Fruit fly (Drosophila melanogaster) whole organism, prepupa: ENCODE data around the gene CG1575.

Experiments used
- Blimp-1 ChIP-seq: fragments of 200-800 bp; sonication (Bioruptor generic); optimal IDR thresholded peaks from 3 replicates; lab custom pipeline; 2017; ENCODE audit warnings: missing biosample characterization, missing genetic modification characterization, mild to moderate bottlenecking, moderate library complexity, missing genetic modification reagents
- CG10631 ChIP-seq: fragments of 200-800 bp; sonication (Bioruptor generic); optimal IDR thresholded peaks from 2 replicates; lab custom pipeline; 2016; ENCODE audit warnings: missing biosample characterization, missing genetic modification characterization
- CG10669 ChIP-seq: fragments of 200-800 bp; sonication (Bioruptor generic); optimal IDR thresholded peaks from 3 replicates; lab custom pipeline; 2018; ENCODE audit warnings: missing biosample characterization, mild to moderate bottlenecking, missing genetic modification characterization, moderate library complexity
- CG11294 ChIP-seq: fragments of 200-800 bp; sonication (Bioruptor generic); IDR thresholded peaks from 2 replicates; pipeline ENCODE4 v1.3.6; 2022; ENCODE audit warnings: missing biosample characterization, missing genetic modification characterization
- CG11762 ChIP-seq: fragments of 200-800 bp; sonication (Bioruptor generic); optimal IDR thresholded peaks from 3 replicates; lab custom pipeline; 2016; ENCODE audit warnings: missing biosample characterization, missing genetic modification characterization; ENCODE audit not compliant: insufficient read depth
- CG15336 ChIP-seq: fragments of 200-800 bp; sonication (Bioruptor generic); IDR thresholded peaks from 2 replicates; pipeline ENCODE4 v1.3.6; 2022; ENCODE audit warnings: missing biosample characterization, missing genetic modification characterization
- CG16779 ChIP-seq: fragments of 200-800 bp; sonication (Bioruptor generic); optimal IDR thresholded peaks from 3 replicates; lab custom pipeline; 2017; ENCODE audit warnings: missing biosample characterization, mild to moderate bottlenecking, missing genetic modification characterization
- CG3032 ChIP-seq: fragments of 200-800 bp; optimal IDR thresholded peaks from 2 replicates; lab custom pipeline; 2019; ENCODE audit warnings: missing biosample characterization, mild to moderate bottlenecking, missing genetic modification characterization, moderate library complexity
- CG31627 ChIP-seq: fragments of 200-800 bp; sonication (Bioruptor generic); optimal IDR thresholded peaks from 3 replicates; lab custom pipeline; 2016; ENCODE audit warnings: missing biosample characterization, missing genetic modification characterization
- CG32006 ChIP-seq: fragments of 200-800 bp; sonication (Bioruptor generic); optimal IDR thresholded peaks from 3 replicates; lab custom pipeline; 2017; ENCODE audit warnings: missing biosample characterization, mild to moderate bottlenecking, missing genetic modification characterization
- CG34406 ChIP-seq: fragments of 200-800 bp; sonication (Bioruptor generic); optimal IDR thresholded peaks from 3 replicates; lab custom pipeline; 2016; ENCODE audit warnings: missing biosample characterization, missing genetic modification characterization
- CG3919 ChIP-seq: fragments of 200-800 bp; sonication (Bioruptor generic); optimal IDR thresholded peaks from 3 replicates; lab custom pipeline; 2016; ENCODE audit warnings: missing biosample characterization, missing genetic modification characterization
- CG4318 ChIP-seq: fragments of 200-800 bp; sonication (Bioruptor generic); optimal IDR thresholded peaks from 3 replicates; lab custom pipeline; 2017; ENCODE audit warnings: missing biosample characterization, mild to moderate bottlenecking, missing genetic modification characterization
- CG6163 ChIP-seq: fragments of 200-800 bp; sonication (Bioruptor generic); IDR thresholded peaks from 3 replicates; pipeline ENCODE4 v1.3.6; 2022; ENCODE audit warnings: missing biosample characterization, missing genetic modification characterization
- CG6276 ChIP-seq: fragments of 200-800 bp; sonication (Bioruptor generic); optimal IDR thresholded peaks from 2 replicates; lab custom pipeline; 2017; ENCODE audit warnings: missing biosample characterization, mild to moderate bottlenecking, missing genetic modification characterization
- CG6792 ChIP-seq: fragments of 200-800 bp; sonication (Bioruptor generic); optimal IDR thresholded peaks from 3 replicates; lab custom pipeline; 2016; ENCODE audit warnings: missing biosample characterization, missing genetic modification characterization
- CG6854 ChIP-seq: fragments of 200-800 bp; sonication (Bioruptor generic); optimal IDR thresholded peaks from 2 replicates; lab custom pipeline; 2017; ENCODE audit warnings: missing biosample characterization, mild to moderate bottlenecking, missing genetic modification characterization
- CG7368 ChIP-seq: fragments of 200-800 bp; sonication (Bioruptor generic); optimal IDR thresholded peaks from 3 replicates; lab custom pipeline; 2016; ENCODE audit warnings: missing biosample characterization, missing genetic modification characterization
- CG8119 ChIP-seq: fragments of 200-800 bp; sonication (Bioruptor generic); IDR thresholded peaks from 3 replicates; pipeline ENCODE4 v1.3.6; 2022; ENCODE audit warnings: missing biosample characterization, missing genetic modification characterization
- CG8319 ChIP-seq: fragments of 200-800 bp; sonication (Bioruptor generic); optimal IDR thresholded peaks from 3 replicates; lab custom pipeline; 2016; ENCODE audit warnings: missing biosample characterization, missing genetic modification characterization
- CG8632 ChIP-seq: fragments of 200-800 bp; sonication (Bioruptor generic); optimal IDR thresholded peaks from 3 replicates; lab custom pipeline; 2016; ENCODE audit warnings: missing biosample characterization, missing genetic modification characterization
- CG9139 ChIP-seq: fragments of 200-800 bp; sonication (Bioruptor generic); optimal IDR thresholded peaks from 3 replicates; lab custom pipeline; 2017; ENCODE audit warnings: missing biosample characterization, mild to moderate bottlenecking, missing genetic modification characterization
- Eip75B ChIP-seq: fragments of 200-800 bp; sonication (Bioruptor generic); optimal IDR thresholded peaks from 3 replicates; lab custom pipeline; 2016; ENCODE audit warnings: missing biosample characterization, missing genetic modification characterization
- Eip78C ChIP-seq: fragments of 200-800 bp; sonication (Bioruptor generic); peaks from one replicate; lab custom pipeline; 2016; ENCODE audit warnings: missing biosample characterization, missing genetic modification characterization
- Ets21C ChIP-seq: fragments of 200-800 bp; sonication (Bioruptor generic); optimal IDR thresholded peaks from 3 replicates; lab custom pipeline; 2016; ENCODE audit warnings: missing biosample characterization, missing genetic modification characterization
- Ets96B ChIP-seq: fragments of 200-800 bp; optimal IDR thresholded peaks from 2 replicates; lab custom pipeline; 2019; ENCODE audit warnings: missing biosample characterization, mild to moderate bottlenecking, missing genetic modification characterization, moderate library complexity
- Gug ChIP-seq: fragments of 200-800 bp; sonication (Bioruptor generic); IDR thresholded peaks from 2 replicates; pipeline ENCODE4 v1.3.6; 2022; ENCODE audit warnings: missing biosample characterization, missing genetic modification characterization
- Hr38 ChIP-seq: sonication (Bioruptor generic); optimal IDR thresholded peaks from 2 replicates; lab custom pipeline; 2016; ENCODE audit warnings: missing biosample characterization, missing genetic modification characterization
- Hr39 ChIP-seq: fragments of 200-800 bp; sonication (Bioruptor generic); optimal IDR thresholded peaks from 2 replicates; lab custom pipeline; 2016; ENCODE audit warnings: missing biosample characterization, missing genetic modification characterization
- Hr4 ChIP-seq: fragments of 200-800 bp; sonication (Bioruptor generic); optimal IDR thresholded peaks from 3 replicates; lab custom pipeline; 2016; ENCODE audit warnings: missing biosample characterization, missing genetic modification characterization
- Lpt ChIP-seq: fragments of 200-800 bp; sonication (Bioruptor generic); optimal IDR thresholded peaks from 3 replicates; lab custom pipeline; 2016; ENCODE audit warnings: missing biosample characterization, missing genetic modification characterization
- Met ChIP-seq: fragments of 200-800 bp; sonication (Bioruptor generic); optimal IDR thresholded peaks from 3 replicates; lab custom pipeline; 2016; ENCODE audit warnings: missing biosample characterization, missing genetic modification characterization
- OdsH ChIP-seq: fragments of 200-800 bp; sonication (Bioruptor generic); optimal IDR thresholded peaks from 3 replicates; lab custom pipeline; 2016; ENCODE audit warnings: missing biosample characterization, missing genetic modification characterization
- Smox ChIP-seq: fragments of 200-800 bp; sonication (Bioruptor generic); optimal IDR thresholded peaks from 3 replicates; lab custom pipeline; 2016; ENCODE audit warnings: missing biosample characterization, missing genetic modification characterization
- Sox14 ChIP-seq: fragments of 200-800 bp; sonication (Bioruptor generic); optimal IDR thresholded peaks from 3 replicates; lab custom pipeline; 2016; ENCODE audit warnings: missing biosample characterization, missing genetic modification characterization
- Sox15 ChIP-seq: fragments of 200-800 bp; sonication (Bioruptor generic); optimal IDR thresholded peaks from 3 replicates; lab custom pipeline; 2016; ENCODE audit warnings: missing biosample characterization, missing genetic modification characterization
- achi ChIP-seq: fragments of 200-800 bp; sonication (Bioruptor generic); optimal IDR thresholded peaks from 3 replicates; lab custom pipeline; 2016; ENCODE audit warnings: missing biosample characterization, missing genetic modification characterization
- cyc ChIP-seq: fragments of 200-800 bp; sonication (Bioruptor generic); optimal IDR thresholded peaks from 3 replicates; lab custom pipeline; 2016; ENCODE audit warnings: missing biosample characterization, missing genetic modification characterization
- dac ChIP-seq: fragments of 200-800 bp; sonication (Bioruptor generic); optimal IDR thresholded peaks from 2 replicates; lab custom pipeline; 2017; ENCODE audit warnings: missing biosample characterization, mild to moderate bottlenecking, missing genetic modification characterization
- dsx ChIP-seq: fragments of 200-800 bp; optimal IDR thresholded peaks from 3 replicates; lab custom pipeline; 2019; ENCODE audit warnings: missing biosample characterization, mild to moderate bottlenecking, missing genetic modification characterization, moderate library complexity; ENCODE audit not compliant: poor library complexity, severe bottlenecking
- eg ChIP-seq: fragments of 200-800 bp; sonication (Bioruptor generic); IDR thresholded peaks from 3 replicates; pipeline ENCODE4 v1.3.6; 2022; ENCODE audit warnings: missing biosample characterization, missing genetic modification characterization
- esn ChIP-seq: fragments of 200-800 bp; sonication (Bioruptor generic); optimal IDR thresholded peaks from 2 replicates; lab custom pipeline; 2016; ENCODE audit warnings: missing biosample characterization, mild to moderate bottlenecking, missing genetic modification characterization, moderate library complexity
- fd85E ChIP-seq: fragments of 200-800 bp; sonication (Bioruptor generic); optimal IDR thresholded peaks from 3 replicates; lab custom pipeline; 2016; ENCODE audit warnings: missing biosample characterization, missing genetic modification characterization
- fkh ChIP-seq: fragments of 200-800 bp; sonication (Bioruptor generic); optimal IDR thresholded peaks from 3 replicates; lab custom pipeline; 2017; ENCODE audit warnings: missing biosample characterization, mild to moderate bottlenecking, missing genetic modification characterization, moderate library complexity
- lz ChIP-seq: fragments of 200-800 bp; sonication (Bioruptor generic); optimal IDR thresholded peaks from 3 replicates; lab custom pipeline; 2016; ENCODE audit warnings: missing biosample characterization, missing genetic modification characterization
- net ChIP-seq: fragments of 200-800 bp; sonication (Bioruptor generic); optimal IDR thresholded peaks from 3 replicates; lab custom pipeline; 2016; ENCODE audit warnings: missing biosample characterization, missing genetic modification characterization
- pdm3 ChIP-seq: fragments of 200-800 bp; sonication (Bioruptor generic); optimal IDR thresholded peaks from 3 replicates; lab custom pipeline; 2016; ENCODE audit warnings: missing biosample characterization, missing genetic modification characterization
- salr ChIP-seq, 2 experiments: fragments of 200-800 bp; sonication (Bioruptor generic); optimal IDR thresholded peaks; 3 replicates each; lab custom pipeline; 2016 to 2018; ENCODE audit warnings: missing biosample characterization in 2 of 2, missing genetic modification characterization in 2 of 2, mild to moderate bottlenecking in 1 of 2
- spab ChIP-seq: fragments of 200-800 bp; sonication (Bioruptor generic); optimal IDR thresholded peaks from 2 replicates; lab custom pipeline; 2017; ENCODE audit warnings: missing biosample characterization, mild to moderate bottlenecking, missing genetic modification characterization, missing genetic modification reagents
- topi ChIP-seq: fragments of 200-800 bp; sonication (Bioruptor generic); optimal IDR thresholded peaks from 3 replicates; lab custom pipeline; 2016; ENCODE audit warnings: missing biosample characterization, missing genetic modification characterization
- vri ChIP-seq: fragments of 200-800 bp; sonication (Bioruptor generic); optimal IDR thresholded peaks from 3 replicates; lab custom pipeline; 2016; ENCODE audit warnings: missing biosample characterization, mild to moderate bottlenecking, missing genetic modification characterization

The CG1575 gene

dm6 chrX:8100026-8100825 lies 16.6 kb upstream of the CG1575 start:
- TF ChIP-seq CG10631 = peak; percentile 85
- peak; percentile 81 for TF ChIP-seq Ets96B (tag; lab: Kevin White, UChicago)
- TF ChIP-seq CG6854 (GFP tag; lab: Kevin White, UChicago) = peak; percentile 45
- peak; percentile 48 for TF ChIP-seq Sox15 (GFP tag; lab: Kevin White, UChicago)
- TF ChIP-seq CG6792 (GFP tag; lab: Kevin White, UChicago) = peak; percentile 77
- TF ChIP-seq OdsH (GFP tag; lab: Kevin White, UChicago) = peak; percentile 77
- TF ChIP-seq topi = peak; percentile 73
- peak; percentile 79 for TF ChIP-seq Hr4 (GFP tag; lab: Kevin White, UChicago)
- TF ChIP-seq Sox14 (GFP tag; lab: Kevin White, UChicago) = peak; percentile 73
- TF ChIP-seq CG8319 (GFP tag; lab: Kevin White, UChicago) = peak; percentile 20
- peak; percentile 64 for TF ChIP-seq CG9139
- TF ChIP-seq CG16779 (tag; lab: Kevin White, UChicago) = peak; percentile 60
- peak; percentile 68 for TF ChIP-seq spab (GFP tag; lab: Kevin White, UChicago)
- TF ChIP-seq CG10669 = peak; percentile 71
- peak; percentile 90 for TF ChIP-seq CG8119 (GFP tag; lab: Robert Waterston, UW)
- peak; percentile 83 for TF ChIP-seq CG3919 (GFP tag; lab: Kevin White, UChicago)
- TF ChIP-seq CG3032 (tag; lab: Kevin White, UChicago) = peak; percentile 81
- peak; percentile 75 for TF ChIP-seq cyc
- peak; percentile 63 for TF ChIP-seq CG31627 (GFP tag; lab: Kevin White, UChicago)
- TF ChIP-seq fkh (GFP tag; lab: Kevin White, UChicago) = peak; percentile 4
- peak; percentile 52 to 76 for TF ChIP-seq salr (GFP tag; optimal IDR thresholded peaks at IDR 0.05; lab: Kevin White, UChicago)
- TF ChIP-seq CG34406 (GFP tag; lab: Kevin White, UChicago) = peak; percentile 77
- peak; percentile 78 for TF ChIP-seq CG6276 (GFP tag; lab: Kevin White, UChicago)
- TF ChIP-seq CG4318 (GFP tag; lab: Kevin White, UChicago) = peak; percentile 69
- TF ChIP-seq Ets21C (GFP tag; lab: Kevin White, UChicago) = peak; percentile 29
- TF ChIP-seq Eip78C (GFP tag; lab: Kevin White, UChicago) = peak; percentile 93
- peak; percentile 79 for TF ChIP-seq net
- peak; percentile 83 for TF ChIP-seq esn (GFP tag; lab: Kevin White, UChicago)
- peak; percentile 87 for TF ChIP-seq CG32006 (GFP tag; lab: Kevin White, UChicago)
- peak; percentile 61 for TF ChIP-seq vri
- TF ChIP-seq fd85E = peak; percentile 2
- peak; percentile 69 for TF ChIP-seq CG11762 (GFP tag; lab: Kevin White, UChicago)
- TF ChIP-seq Eip75B (GFP tag; lab: Kevin White, UChicago) = peak; percentile 76
- no peak for TF ChIP-seq Hr38 (GFP tag; lab: Kevin White, UChicago)
- TF ChIP-seq Smox (GFP tag; lab: Kevin White, UChicago) = peak; percentile 91
- peak; percentile 70 for TF ChIP-seq CG7368 (GFP tag; lab: Kevin White, UChicago)
- TF ChIP-seq Blimp-1 = peak; percentile 22
- peak; percentile 77 for TF ChIP-seq Met
- TF ChIP-seq CG15336 = peak; percentile 93
- TF ChIP-seq pdm3 = peak; percentile 79
- peak; percentile 60 for TF ChIP-seq Hr39 (GFP tag; lab: Kevin White, UChicago)
- peak; percentile 60 for TF ChIP-seq dac (GFP tag; lab: Kevin White, UChicago)
- TF ChIP-seq Gug (GFP tag; lab: Robert Waterston, UW) = peak; percentile 84
- peak; percentile 78 for TF ChIP-seq CG11294 (GFP tag; lab: Robert Waterston, UW)
- peak; percentile 71 for TF ChIP-seq CG8632 (GFP tag; lab: Kevin White, UChicago)
- peak; percentile 66 for TF ChIP-seq Lpt
- TF ChIP-seq lz (GFP tag; lab: Kevin White, UChicago) = peak; percentile 73
- TF ChIP-seq CG6163 (GFP tag; lab: Robert Waterston, UW) = peak; percentile 90
- TF ChIP-seq dsx (GFP tag; lab: Kevin White, UChicago) = peak; percentile 79
- peak; percentile 79 for TF ChIP-seq achi
- TF ChIP-seq eg (GFP tag; lab: Robert Waterston, UW) = peak; percentile 89
